Fruit fly (Drosophila melanogaster): Measurements from ENCODE around the gene Proc.

Gene Proc

DNA sequence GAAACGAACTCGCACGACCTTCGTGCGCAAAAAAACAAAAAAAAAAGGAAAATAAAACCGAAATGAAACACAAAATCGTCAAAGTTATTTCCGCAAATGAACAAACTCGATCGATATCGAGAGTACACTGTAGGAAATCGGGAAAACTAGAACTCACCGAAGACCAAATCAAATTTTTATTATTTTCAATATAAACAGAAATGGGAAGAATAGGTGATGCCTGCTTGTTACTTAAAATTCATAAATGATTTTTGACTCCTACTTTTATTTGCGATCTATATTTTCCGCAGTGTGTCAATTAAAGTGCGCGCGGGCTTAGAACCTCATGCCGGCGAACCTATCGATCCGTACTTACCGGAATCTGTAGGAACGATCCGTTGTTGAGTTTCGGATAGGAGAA lies 4.4 kb upstream of the Proc start (continued):
- TF ChIP-seq Med (GFP tag), result peak; percentile 52
- TF ChIP-seq Chrac-16 (GFP tag; optimal IDR thresholded peaks at IDR 0.05), result no peak
- no peak for TF ChIP-seq CG3281 (GFP tag; optimal IDR thresholded peaks at IDR 0.05)
- no peak for TF ChIP-seq pum (GFP tag; optimal IDR thresholded peaks at IDR 0.05)
- TF ChIP-seq CG12769 (tag; optimal IDR thresholded peaks at IDR 0.05), result no peak
- no peak for TF ChIP-seq jing (GFP tag; optimal IDR thresholded peaks at IDR 0.05)
- TF ChIP-seq CG32532 (GFP tag; IDR thresholded peaks at IDR 0.05), result peak; percentile 38; the same call in 1 of the 2 replicates
- no peak for TF ChIP-seq Doc2 (GFP tag; IDR thresholded peaks at IDR 0.05)
- TF ChIP-seq CG15601 (tag; optimal IDR thresholded peaks at IDR 0.05), result no peak
- peak; percentile 6 for TF ChIP-seq CG2712 (tag; optimal IDR thresholded peaks at IDR 0.05)
- no peak for TF ChIP-seq CG10366 (GFP tag; IDR thresholded peaks at IDR 0.05)
- no peak for TF ChIP-seq CG12155 (GFP tag; optimal IDR thresholded peaks at IDR 0.05)
- TF ChIP-seq CG18262 (tag; optimal IDR thresholded peaks at IDR 0.05), result no peak
- TF ChIP-seq CG4424 (GFP tag; optimal IDR thresholded peaks at IDR 0.05), result peak; percentile 12
- TF ChIP-seq Max (GFP tag; optimal IDR thresholded peaks at IDR 0.05), result no peak
- TF ChIP-seq CHES-1-like (GFP tag; optimal IDR thresholded peaks at IDR 0.05), result no peak
- no peak for TF ChIP-seq wor (GFP tag; IDR thresholded peaks at IDR 0.05)
- TF ChIP-seq bab2 (GFP tag; optimal IDR thresholded peaks at IDR 0.05), result no peak
- no peak for TF ChIP-seq D19A (tag; optimal IDR thresholded peaks at IDR 0.05)
- TF ChIP-seq nerfin-1 (tag; optimal IDR thresholded peaks at IDR 0.05), result no peak
- TF ChIP-seq CG1024 (GFP tag; IDR thresholded peaks at IDR 0.05), result no peak
- no peak for TF ChIP-seq gsb-n (tag; optimal IDR thresholded peaks at IDR 0.05)
- peak; percentile 38 for TF ChIP-seq lilli (GFP tag; optimal IDR thresholded peaks at IDR 0.05)
- TF ChIP-seq gem (tag; optimal IDR thresholded peaks at IDR 0.05), result peak; percentile 43
- TF ChIP-seq row (GFP tag; IDR thresholded peaks at IDR 0.05), result peak; percentile 54
- TF ChIP-seq CG9727 (GFP tag; optimal IDR thresholded peaks at IDR 0.05), result peak; percentile 37
- no peak for TF ChIP-seq Dad (GFP tag; optimal IDR thresholded peaks at IDR 0.05)
- no peak for TF ChIP-seq Side (GFP tag; optimal IDR thresholded peaks at IDR 0.05)
- TF ChIP-seq CG17912 (GFP tag; optimal IDR thresholded peaks at IDR 0.05), result no peak
- no peak for TF ChIP-seq CG4617 (GFP tag; optimal IDR thresholded peaks at IDR 0.05; ENCODE audit: borderline replicate concordance)
- TF ChIP-seq Mes4 (GFP tag; optimal IDR thresholded peaks at IDR 0.05), result no peak
- peak in 1 of 2 experiments; percentile 10 for TF ChIP-seq bsh (GFP tag; optimal IDR thresholded peaks at IDR 0.05)
- no peak for TF ChIP-seq ase (GFP tag; IDR thresholded peaks at IDR 0.05)
- peak; percentile 34 for TF ChIP-seq grau (tag; optimal IDR thresholded peaks at IDR 0.05)
- no peak for TF ChIP-seq corto (GFP tag; optimal IDR thresholded peaks at IDR 0.05)
- TF ChIP-seq ssp (GFP tag; IDR thresholded peaks at IDR 0.05), result no peak
- TF ChIP-seq Ets97D (GFP tag; optimal IDR thresholded peaks at IDR 0.05), result no peak
- TF ChIP-seq pnt (GFP tag; optimal IDR thresholded peaks at IDR 0.05), result no peak
- peak; percentile 30 for TF ChIP-seq CG7839 (tag; optimal IDR thresholded peaks at IDR 0.05)
- peak; percentile 1 for TF ChIP-seq CG9817 (tag; optimal IDR thresholded peaks at IDR 0.05)
- TF ChIP-seq Stat92E (GFP tag; optimal IDR thresholded peaks at IDR 0.05), result no peak
- TF ChIP-seq lbe (GFP tag; optimal IDR thresholded peaks at IDR 0.05), result no peak
- peak; percentile 28 for TF ChIP-seq Meics (GFP tag; optimal IDR thresholded peaks at IDR 0.05)
- peak; percentile 8 for TF ChIP-seq CG11504 (tag; optimal IDR thresholded peaks at IDR 0.05)
- no peak for TF ChIP-seq cg (GFP tag; optimal IDR thresholded peaks at IDR 0.05)
- TF ChIP-seq tin (GFP tag; optimal IDR thresholded peaks at IDR 0.05), result no peak
- no peak for TF ChIP-seq Gug (GFP tag; IDR thresholded peaks at IDR 0.05)
- no peak for TF ChIP-seq CG16863 (GFP tag; optimal IDR thresholded peaks at IDR 0.05)
- peak; percentile 34; the same call in 1 of the 2 replicates for TF ChIP-seq chm (GFP tag; IDR thresholded peaks at IDR 0.05)
- no peak for TF ChIP-seq CG12299 (tag; optimal IDR thresholded peaks at IDR 0.05)
- TF ChIP-seq B-H2 (GFP tag; optimal IDR thresholded peaks at IDR 0.05), result no peak
- TF ChIP-seq trh (GFP tag; optimal IDR thresholded peaks at IDR 0.05), result no peak

Data from whole organism, embryonic.